Worm (Caenorhabditis elegans) whole organism, late embryonic: ENCODE data around the gene col-132.
A peak's percentile ranks its signal among the peaks of the same experiment; 100 is the strongest.

Source experiments
- C08G9.2 ChIP-seq: sonication (generic microtip); optimal IDR thresholded peaks from 2 replicates; lab custom pipeline; 2016; ENCODE audit warnings: mild to moderate bottlenecking, missing genetic modification characterization, moderate library complexity, missing compliant biosample characterization
- C38D4.7 ChIP-seq: fragments of 200-800 bp; sonication (Bioruptor generic); optimal IDR thresholded peaks from 2 replicates; lab custom pipeline; 2018; ENCODE audit warnings: mild to moderate bottlenecking, missing genetic modification characterization, moderate library complexity, missing compliant biosample characterization
- F13H6.1 ChIP-seq: sonication (generic microtip); optimal IDR thresholded peaks from 2 replicates; lab custom pipeline; 2016; ENCODE audit warnings: missing genetic modification characterization, missing compliant biosample characterization
- K09A11.1 ChIP-seq: sonication (generic microtip); optimal IDR thresholded peaks from 2 replicates; lab custom pipeline; 2017; ENCODE audit warnings: antibody characterized with exemption, mild to moderate bottlenecking, missing genetic modification characterization, missing compliant biosample characterization; ENCODE audit not compliant: insufficient read depth
- T23F11.4 ChIP-seq: fragments of 200-800 bp; sonication (Bioruptor generic); optimal IDR thresholded peaks from 2 replicates; lab custom pipeline; 2018; ENCODE audit warnings: mild to moderate bottlenecking, missing genetic modification characterization, missing compliant biosample characterization
- ahr-1 ChIP-seq: sonication (generic microtip); optimal IDR thresholded peaks from 2 replicates; lab custom pipeline; 2016; ENCODE audit warnings: missing genetic modification characterization, missing compliant biosample characterization
- ama-1 ChIP-seq: fragments of 150-350 bp; optimal IDR thresholded peaks from 2 replicates; lab custom pipeline; 2014
- ceh-14 ChIP-seq: sonication (generic microtip); optimal IDR thresholded peaks from 2 replicates; lab custom pipeline; 2016; ENCODE audit warnings: missing genotype, missing genetic modification characterization, missing compliant biosample characterization
- ceh-18 ChIP-seq: sonication (generic microtip); optimal IDR thresholded peaks from 2 replicates; lab custom pipeline; 2016; ENCODE audit warnings: missing genetic modification characterization, missing compliant biosample characterization
- ceh-19 ChIP-seq: fragments of 200-800 bp; sonication (Bioruptor generic); optimal IDR thresholded peaks from 2 replicates; lab custom pipeline; 2018; ENCODE audit warnings: mild to moderate bottlenecking, missing genetic modification characterization, missing compliant biosample characterization
- ceh-24 ChIP-seq: sonication (generic microtip); optimal IDR thresholded peaks from 2 replicates; lab custom pipeline; 2016; ENCODE audit warnings: mild to moderate bottlenecking, missing genetic modification characterization, missing compliant biosample characterization
- ceh-30 ChIP-seq: fragments of 150-350 bp; optimal IDR thresholded peaks from 2 replicates; lab custom pipeline; 2014; ENCODE audit warnings: missing biosample characterization, missing genetic modification characterization
- ceh-31 ChIP-seq: sonication (generic microtip); optimal IDR thresholded peaks from 2 replicates; lab custom pipeline; 2016; ENCODE audit warnings: missing genetic modification characterization, missing compliant biosample characterization
- ceh-45 ChIP-seq: fragments of 200-800 bp; sonication (Bioruptor generic); IDR thresholded peaks from 2 replicates; pipeline ENCODE4 v1.3.6; 2022; ENCODE audit warnings: missing genetic modification reagents, missing genetic modification characterization, missing compliant biosample characterization
- ceh-48 ChIP-seq: sonication (generic microtip); optimal IDR thresholded peaks from 2 replicates; lab custom pipeline; 2016; ENCODE audit warnings: missing genetic modification characterization, inconsistent platforms, missing compliant biosample characterization
- ceh-6 ChIP-seq: fragments of 200-800 bp; sonication (Bioruptor generic); optimal IDR thresholded peaks from 2 replicates; lab custom pipeline; 2018; ENCODE audit warnings: mild to moderate bottlenecking, missing genetic modification characterization, missing compliant biosample characterization
- ceh-9 ChIP-seq: sonication (generic microtip); optimal IDR thresholded peaks from 2 replicates; lab custom pipeline; 2016; ENCODE audit warnings: mild to moderate bottlenecking, missing genetic modification characterization, inconsistent platforms, missing compliant biosample characterization
- elt-2 ChIP-seq: sonication (generic microtip); optimal IDR thresholded peaks from 2 replicates; lab custom pipeline; 2016; ENCODE audit warnings: missing genetic modification reagents, missing genetic modification characterization, missing compliant biosample characterization
- elt-4 ChIP-seq: sonication (generic microtip); optimal IDR thresholded peaks from 2 replicates; lab custom pipeline; 2016; ENCODE audit warnings: missing genetic modification characterization, missing compliant biosample characterization
- eyg-1 ChIP-seq: sonication (generic microtip); optimal IDR thresholded peaks from 2 replicates; lab custom pipeline; 2016; ENCODE audit warnings: missing genotype, missing genetic modification characterization, missing compliant biosample characterization
- fax-1 ChIP-seq: sonication (generic microtip); optimal IDR thresholded peaks from 2 replicates; lab custom pipeline; 2016; ENCODE audit warnings: missing genotype, missing genetic modification characterization, missing compliant biosample characterization
- fkh-6 ChIP-seq: sonication (generic microtip); optimal IDR thresholded peaks from 2 replicates; lab custom pipeline; 2016; ENCODE audit warnings: missing genetic modification characterization, missing compliant biosample characterization
- gmeb-2 ChIP-seq: sonication (generic microtip); optimal IDR thresholded peaks from 2 replicates; lab custom pipeline; 2016; ENCODE audit warnings: missing genetic modification characterization, inconsistent platforms, missing compliant biosample characterization
- hlh-13 ChIP-seq: fragments of 200-800 bp; sonication (Bioruptor generic); optimal IDR thresholded peaks from 2 replicates; lab custom pipeline; 2018; ENCODE audit warnings: mild to moderate bottlenecking, missing genetic modification characterization, missing compliant biosample characterization
- hlh-6 ChIP-seq: sonication (generic microtip); optimal IDR thresholded peaks from 2 replicates; lab custom pipeline; 2016; ENCODE audit warnings: missing genotype, missing genetic modification characterization, missing compliant biosample characterization
- madf-2 ChIP-seq: sonication (generic microtip); optimal IDR thresholded peaks from 2 replicates; lab custom pipeline; 2017; ENCODE audit warnings: missing genetic modification characterization, missing compliant biosample characterization
- nfya-1 ChIP-seq: sonication (generic microtip); optimal IDR thresholded peaks from 2 replicates; lab custom pipeline; 2017; ENCODE audit warnings: missing genetic modification characterization, mild to moderate bottlenecking, missing compliant biosample characterization, antibody characterized with exemption, moderate library complexity
- nhr-232 ChIP-seq: sonication (generic microtip); optimal IDR thresholded peaks from 2 replicates; lab custom pipeline; 2016; ENCODE audit warnings: missing genetic modification characterization, missing compliant biosample characterization
- pag-3 ChIP-seq: sonication (generic microtip); optimal IDR thresholded peaks from 2 replicates; lab custom pipeline; 2016; ENCODE audit warnings: missing compliant biosample characterization, missing genetic modification characterization, borderline replicate concordance
- pax-1 ChIP-seq: fragments of 150-350 bp; optimal IDR thresholded peaks from 2 replicates; lab custom pipeline; 2014; ENCODE audit warnings: missing biosample characterization, missing genetic modification characterization
- pha-4 ChIP-seq: fragments of 150-350 bp; optimal IDR thresholded peaks from 2 replicates; lab custom pipeline; 2018; ENCODE audit warnings: missing biosample characterization, missing genetic modification reagents, missing genetic modification characterization
- pqm-1 ChIP-seq: sonication (generic microtip); optimal IDR thresholded peaks from 2 replicates; lab custom pipeline; 2016; ENCODE audit warnings: missing genetic modification characterization, missing compliant biosample characterization
- sox-2 ChIP-seq: fragments of 200-800 bp; sonication (Bioruptor generic); IDR thresholded peaks from 2 replicates; pipeline ENCODE4 v1.3.6; 2022; ENCODE audit warnings: missing genetic modification reagents, missing genetic modification characterization, missing compliant biosample characterization
- sox-4 ChIP-seq: sonication (generic microtip); optimal IDR thresholded peaks from 2 replicates; lab custom pipeline; 2017; ENCODE audit warnings: mild to moderate bottlenecking, missing genetic modification characterization, inconsistent platforms, missing compliant biosample characterization
- tbx-2 ChIP-seq: sonication (generic microtip); optimal IDR thresholded peaks from 2 replicates; lab custom pipeline; 2016; ENCODE audit warnings: missing genetic modification characterization, missing compliant biosample characterization
- unc-3 ChIP-seq, 2 experiments: fragments of 200-800 bp in 1 of 2; sonication (Bioruptor generic) in 1 of 2; sonication (generic microtip) in 1 of 2; conservative IDR thresholded peaks in 1 of 2; optimal IDR thresholded peaks in 1 of 2; 2 replicates each; pipeline versions ENCODE4 v1.3.6 to Lab custom; 2016 to 2022; ENCODE audit warnings: missing compliant biosample characterization in 2 of 2, missing genetic modification characterization in 2 of 2, missing genetic modification reagents in 1 of 2
- unc-42 ChIP-seq: sonication (generic microtip); optimal IDR thresholded peaks from 2 replicates; lab custom pipeline; 2016; ENCODE audit warnings: missing genotype, missing genetic modification characterization, missing compliant biosample characterization
- unc-55 ChIP-seq: sonication (generic microtip); optimal IDR thresholded peaks from 2 replicates; lab custom pipeline; 2017; ENCODE audit warnings: missing biosample characterization, missing genetic modification reagents, missing genetic modification characterization
- zip-5 ChIP-seq: sonication (generic microtip); optimal IDR thresholded peaks from 2 replicates; lab custom pipeline; 2016; ENCODE audit warnings: missing genetic modification characterization, missing compliant biosample characterization

col-132 gene

DNA sequence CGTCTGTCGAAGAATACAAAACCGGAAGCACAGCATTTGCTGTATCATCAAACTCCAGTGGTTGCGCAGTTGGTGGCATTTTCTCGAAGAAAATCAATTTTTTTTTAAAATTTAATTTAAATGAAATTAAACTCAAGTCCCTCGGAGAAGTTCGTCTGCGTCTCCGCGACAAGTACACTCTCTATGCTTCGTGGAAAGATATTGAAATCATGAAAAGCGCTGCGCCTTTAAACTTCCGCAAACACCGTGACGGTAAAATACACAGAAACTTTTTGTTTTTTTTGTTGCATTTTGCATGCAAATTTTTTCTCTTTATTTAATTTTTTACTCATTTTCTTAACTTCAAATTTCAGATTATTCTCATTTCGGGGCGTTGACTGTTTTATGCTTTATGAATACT, 7.8 kb upstream of the col-132 start, which contains the start of the genes dli-1, tin-9.2 and exos-4.1 (continued):
- no peak for TF ChIP-seq hlh-13 (GFP tag; lab: Kevin White, UChicago)

DNA sequence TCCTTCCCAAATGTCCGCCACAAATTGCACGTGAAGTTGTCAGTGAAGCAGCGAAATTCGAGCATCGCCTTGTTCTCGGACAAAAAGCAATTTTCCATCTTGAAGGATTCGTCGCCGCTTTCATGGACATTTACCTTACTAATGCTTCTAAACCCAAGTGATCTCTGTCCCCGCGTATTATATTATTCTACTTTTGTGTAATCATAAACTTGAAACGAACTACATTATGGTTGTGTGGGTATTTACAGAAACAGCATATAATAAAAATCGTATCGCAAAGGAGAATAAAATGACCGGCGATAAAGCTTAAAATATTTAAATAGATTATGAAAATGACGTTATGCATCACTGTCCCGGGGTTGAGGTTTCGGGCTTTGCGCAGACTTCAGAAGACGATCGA, 5.9 kb upstream of the col-132 start:
- no peak for TF ChIP-seq hlh-13 (GFP tag; lab: Kevin White, UChicago)
- no peak for TF ChIP-seq ceh-19 (GFP tag; lab: Kevin White, UChicago)
- no peak for TF ChIP-seq ceh-14 (tag; lab: Kevin White, UChicago)
- TF ChIP-seq unc-55, result no peak
- no peak for TF ChIP-seq tbx-2 (tag; lab: Kevin White, UChicago)
- no peak for TF ChIP-seq fkh-6 (tag; lab: Kevin White, UChicago)
- no peak for TF ChIP-seq ama-1 (lab: Kevin White, UChicago)
- TF ChIP-seq pha-4, result no peak
- no peak for TF ChIP-seq unc-3 (GFP tag; conservative IDR thresholded peaks at IDR 0.05; lab: Robert Waterston, UW)
- TF ChIP-seq unc-3 (tag; optimal IDR thresholded peaks at IDR 0.05; lab: Kevin White, UChicago), result no peak
- TF ChIP-seq F13H6.1 (tag; lab: Kevin White, UChicago), result no peak
- TF ChIP-seq hlh-6, result no peak
- no peak for TF ChIP-seq unc-42 (tag; lab: Kevin White, UChicago)
- TF ChIP-seq C38D4.7, result no peak

DNA sequence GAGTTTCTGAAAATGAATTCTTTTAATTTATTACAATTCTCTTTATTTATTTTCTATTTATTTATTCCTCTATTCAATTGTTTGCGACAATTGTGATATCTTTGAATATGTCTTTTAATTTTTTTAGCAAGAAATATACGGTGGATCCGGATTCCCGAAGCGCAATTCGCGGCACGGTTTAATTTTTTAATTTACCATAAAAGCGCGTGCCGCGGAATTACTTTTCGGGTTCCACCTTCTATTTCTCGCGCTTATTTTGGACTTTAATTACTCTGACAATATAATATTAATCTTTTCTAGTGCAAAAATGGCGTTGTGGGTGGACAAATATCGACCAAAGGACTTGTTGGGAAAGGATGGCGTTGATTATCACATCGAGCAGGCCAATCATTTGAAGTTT, 4.6 kb upstream of the col-132 start, which contains the start of gene rfc-3:
TSS of gene rfc-3 (plus strand) at position 301 of the 400 bp plus-strand sequence.
- TF ChIP-seq madf-2 (no peak), unc-55 (no peak), zip-5 (tag; lab: Kevin White, UChicago) (no peak), ceh-31 (no peak), ceh-18 (no peak), sox-4 (tag; lab: Kevin White, UChicago) (no peak), ceh-9 (tag; lab: Kevin White, UChicago) (no peak), ceh-45 (no peak), ceh-30 (tag; lab: Kevin White, UChicago) (no peak), ceh-6 (GFP tag; lab: Kevin White, UChicago) (no peak), F13H6.1 (tag; lab: Kevin White, UChicago) (no peak), tbx-2 (tag; lab: Kevin White, UChicago) (no peak), C38D4.7 (no peak), elt-2 (tag; lab: Kevin White, UChicago) (no peak), fax-1 (tag; lab: Kevin White, UChicago) (no peak), elt-4 (tag; lab: Kevin White, UChicago) (no peak), ahr-1 (tag; lab: Kevin White, UChicago) (no peak), sox-2 (no peak), ceh-14 (tag; lab: Kevin White, UChicago) (no peak)

DNA sequence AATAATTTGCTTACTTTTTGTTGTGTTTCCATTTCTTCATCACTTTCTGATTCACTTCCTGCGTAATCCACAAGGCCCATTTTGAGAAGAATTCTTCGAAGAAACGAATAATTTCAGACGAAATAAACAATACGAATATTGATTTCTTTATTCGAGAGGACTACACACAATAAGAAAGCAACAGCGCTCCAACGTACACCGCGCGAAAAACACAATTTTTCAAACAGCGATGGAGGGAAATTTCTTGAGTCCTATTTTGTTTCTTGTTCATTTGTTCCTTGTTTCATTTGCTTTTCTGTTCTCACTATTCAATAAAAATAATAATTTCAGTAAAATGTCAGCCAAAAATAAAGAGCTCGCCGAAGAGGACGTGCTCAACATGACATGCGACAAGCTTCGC, 2.8 kb upstream of the col-132 start, which contains the start of the genes prcc-1 and C39E9.12:
TSS of gene prcc-1 (minus strand) at position 119 of the 400 bp plus-strand sequence.
TSS of gene C39E9.12 (plus strand) at position 331 of the 400 bp plus-strand sequence.
- TF ChIP-seq unc-42 (tag; lab: Kevin White, UChicago) (peak; percentile 43), pqm-1 (tag; lab: Kevin White, UChicago) (no peak), ceh-18 (peak; percentile 1), eyg-1 (tag; lab: Kevin White, UChicago) (no peak), ceh-48 (peak; percentile 65), nfya-1 (tag; lab: Kevin White, UChicago) (peak; percentile 61), fax-1 (tag; lab: Kevin White, UChicago) (peak; percentile 22), ceh-31 (peak; percentile 33), pag-3 (tag; lab: Kevin White, UChicago) (no peak)
- TF ChIP-seq, all 69 proteins: peak for 6

DNA sequence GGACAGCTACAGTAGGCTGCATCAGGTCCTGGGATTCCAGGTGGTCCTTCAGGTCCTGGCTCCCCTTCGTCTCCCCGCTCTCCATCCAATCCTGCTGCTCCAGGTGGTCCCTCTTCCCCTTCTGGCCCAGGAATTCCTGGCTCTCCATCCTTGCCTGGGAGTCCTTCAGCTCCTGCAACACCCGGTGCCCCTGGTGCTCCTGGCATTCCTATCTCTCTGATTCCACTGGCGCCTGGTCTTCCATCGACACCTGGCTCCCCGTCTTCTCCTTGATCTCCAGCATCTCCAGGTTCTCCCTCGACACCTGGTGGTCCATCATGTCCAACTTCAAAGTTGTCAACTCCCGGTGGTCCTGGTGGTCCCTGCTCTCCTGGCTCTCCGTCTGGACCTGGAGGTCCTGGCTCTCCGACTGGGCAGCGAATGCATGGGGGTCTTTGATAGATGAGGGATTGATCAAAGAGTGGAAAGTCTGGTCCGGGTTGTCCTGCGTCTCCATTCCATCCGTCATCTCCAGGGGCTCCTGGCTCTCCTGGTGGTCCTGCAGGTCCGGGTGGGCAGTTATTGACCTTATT, 1.1 kb downstream of the col-132 start:
- TF ChIP-seq pax-1 (tag; lab: Kevin White, UChicago) (no peak), C08G9.2 (tag; lab: Kevin White, UChicago) (peak; percentile 35), ceh-6 (GFP tag; lab: Kevin White, UChicago) (no peak), K09A11.1 (tag; lab: Kevin White, UChicago) (no peak), nhr-232 (no peak), ceh-24 (no peak), gmeb-2 (tag; lab: Kevin White, UChicago) (no peak), hlh-6 (peak; percentile 21), elt-2 (tag; lab: Kevin White, UChicago) (no peak), pag-3 (tag; lab: Kevin White, UChicago) (no peak), T23F11.4 (GFP tag; lab: Kevin White, UChicago) (no peak)
